Fruit fly (Drosophila melanogaster): ENCODE measurements around the gene CG17261.

Gene CG17261

dm6 chr2L:3041918-3042615 lies at the start of gene CG17261:
TSS of gene CG17261 (plus strand) at chr2L:3042551.
- TF ChIP-seq Jra (GFP tag; optimal IDR thresholded peaks at IDR 0.05): no peak
- TF ChIP-seq br (GFP tag; optimal IDR thresholded peaks at IDR 0.05): peak; percentile 51
- peak; percentile 43 for TF ChIP-seq OdsH (GFP tag; optimal IDR thresholded peaks at IDR 0.05)
- TF ChIP-seq rgr (GFP tag; optimal IDR thresholded peaks at IDR 0.05): peak; percentile 24
- peak; percentile 20 for TF ChIP-seq psq (GFP tag; optimal IDR thresholded peaks at IDR 0.05)
- TF ChIP-seq usp (GFP tag; optimal IDR thresholded peaks at IDR 0.05): no peak
- peak in 1 of 2 experiments; percentile 73 for TF ChIP-seq foxo (GFP tag; optimal IDR thresholded peaks at IDR 0.05)
- peak; percentile 81 for TF ChIP-seq h (GFP tag; optimal IDR thresholded peaks at IDR 0.05)
- TF ChIP-seq Rel (GFP tag; optimal IDR thresholded peaks at IDR 0.05): no peak
- peak; percentile 73 for TF ChIP-seq Rel (tag; optimal IDR thresholded peaks at IDR 0.05)
- no peak for TF ChIP-seq dl (GFP tag; optimal IDR thresholded peaks at IDR 0.05; ENCODE audit: insufficient read depth in 1 of 2, partially characterized antibody in 2 of 2)
- TF ChIP-seq fru (GFP tag; optimal IDR thresholded peaks at IDR 0.05): peak; percentile 49

dm6 chr2L:2992664-2993174 lies 49.6 kb upstream of the CG17261 start, which contains the start of the genes okr and CG3558:
TSS of gene okr (minus strand) at chr2L:2992759.
TSS of gene CG3558 (plus strand) at chr2L:2992870.
- TF ChIP-seq dl (GFP tag; optimal IDR thresholded peaks at IDR 0.05; ENCODE audit: insufficient read depth in 1 of 2, partially characterized antibody in 2 of 2) (no peak), foxo (GFP tag; optimal IDR thresholded peaks at IDR 0.05) (no peak), fru (GFP tag; optimal IDR thresholded peaks at IDR 0.05) (no peak), sv (GFP tag; optimal IDR thresholded peaks at IDR 0.05) (peak; percentile 2), Myc (optimal IDR thresholded peaks at IDR 0.05) (peak; percentile 16), dmrt93B (GFP tag; optimal IDR thresholded peaks at IDR 0.05) (no peak), Abd-B (GFP tag; optimal IDR thresholded peaks at IDR 0.05) (no peak), CG9705 (GFP tag; optimal IDR thresholded peaks at IDR 0.05) (peak; percentile 1), Rel (GFP tag; optimal IDR thresholded peaks at IDR 0.05) (no peak), Rel (tag; optimal IDR thresholded peaks at IDR 0.05) (peak; percentile 2), woc (GFP tag; optimal IDR thresholded peaks at IDR 0.05) (no peak)

DNA sequence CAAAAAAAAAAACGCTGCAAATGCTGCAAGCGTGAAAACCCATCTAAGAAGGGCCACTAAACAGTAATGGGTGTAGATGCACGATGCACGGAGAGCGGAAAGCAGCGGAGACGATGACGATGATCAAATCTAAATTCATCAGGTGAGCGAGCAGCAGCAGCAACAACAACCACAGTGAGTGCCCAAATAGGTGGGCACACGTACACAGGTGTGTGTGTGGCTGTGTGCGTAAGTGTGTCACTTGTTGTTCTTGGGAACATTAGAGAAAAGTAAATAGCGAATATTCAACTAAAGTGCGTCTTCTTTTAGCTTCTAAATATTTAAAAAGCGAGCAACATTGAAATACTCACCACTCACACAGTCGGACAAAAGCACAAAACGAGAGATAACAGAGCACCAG lies 49.1 kb upstream of the CG17261 start:
- TF ChIP-seq fru (GFP tag; optimal IDR thresholded peaks at IDR 0.05): no peak
- TF ChIP-seq brk (GFP tag; optimal IDR thresholded peaks at IDR 0.05): no peak
- TF ChIP-seq dl (GFP tag; optimal IDR thresholded peaks at IDR 0.05; ENCODE audit: insufficient read depth in 1 of 2, partially characterized antibody in 2 of 2): no peak
- no peak for TF ChIP-seq br (GFP tag; optimal IDR thresholded peaks at IDR 0.05)
- no peak for TF ChIP-seq Myc (optimal IDR thresholded peaks at IDR 0.05)
- no peak for TF ChIP-seq jim (GFP tag; optimal IDR thresholded peaks at IDR 0.05)
- TF ChIP-seq lola (GFP tag; optimal IDR thresholded peaks at IDR 0.05): no peak
- TF ChIP-seq CrebA (GFP tag; optimal IDR thresholded peaks at IDR 0.05; ENCODE audit: borderline replicate concordance): no peak
- TF ChIP-seq foxo (GFP tag; optimal IDR thresholded peaks at IDR 0.05): no peak
- no peak for TF ChIP-seq usp (GFP tag; optimal IDR thresholded peaks at IDR 0.05)
- no peak for TF ChIP-seq pan (optimal IDR thresholded peaks at IDR 0.05)
- no peak for TF ChIP-seq h (GFP tag; optimal IDR thresholded peaks at IDR 0.05)
- TF ChIP-seq Rel (GFP tag; optimal IDR thresholded peaks at IDR 0.05): no peak
- no peak for TF ChIP-seq Rel (tag; optimal IDR thresholded peaks at IDR 0.05)
- no peak for TF ChIP-seq Vsx2 (GFP tag; optimal IDR thresholded peaks at IDR 0.05; ENCODE audit: partially characterized antibody)
- TF ChIP-seq woc (GFP tag; optimal IDR thresholded peaks at IDR 0.05): no peak

DNA sequence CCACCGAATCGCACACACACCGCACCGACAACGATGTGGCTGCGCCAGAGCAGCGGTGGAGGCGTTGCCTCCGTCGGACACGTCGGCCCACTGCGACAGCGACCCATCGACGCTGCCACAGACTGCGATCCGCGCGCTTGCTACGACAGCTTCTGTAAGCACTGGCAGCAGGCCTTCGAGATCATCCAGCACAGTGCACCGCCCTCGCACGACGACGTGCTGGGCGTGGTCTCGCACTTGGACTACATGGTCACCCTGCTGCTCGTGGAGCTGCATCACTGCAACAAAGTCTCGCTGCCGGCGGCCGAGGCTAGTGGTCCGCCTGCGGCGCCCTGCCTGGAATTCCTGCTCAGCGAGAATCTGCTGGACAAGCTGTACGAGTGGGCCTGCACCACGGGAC lies 48.6 kb upstream of the CG17261 start:
- no peak for TF ChIP-seq ey (GFP tag; optimal IDR thresholded peaks at IDR 0.05)
- no peak for TF ChIP-seq h (GFP tag; optimal IDR thresholded peaks at IDR 0.05)
- no peak for TF ChIP-seq dmrt93B (GFP tag; optimal IDR thresholded peaks at IDR 0.05)
- TF ChIP-seq OdsH (GFP tag; optimal IDR thresholded peaks at IDR 0.05): no peak
- no peak for TF ChIP-seq tai (GFP tag; optimal IDR thresholded peaks at IDR 0.05)
- no peak for TF ChIP-seq HLH106 (tag; optimal IDR thresholded peaks at IDR 0.05)
- no peak for TF ChIP-seq Abd-B (GFP tag; optimal IDR thresholded peaks at IDR 0.05)
- no peak for TF ChIP-seq Sp1 (GFP tag; optimal IDR thresholded peaks at IDR 0.05)
- no peak for TF ChIP-seq Dif (GFP tag; optimal IDR thresholded peaks at IDR 0.05; ENCODE audit: partially characterized antibody)
- no peak for TF ChIP-seq Hr83 (GFP tag; optimal IDR thresholded peaks at IDR 0.05; ENCODE audit: poor library complexity, severe bottlenecking)
- TF ChIP-seq usp (GFP tag; optimal IDR thresholded peaks at IDR 0.05): no peak
- no peak for TF ChIP-seq Vsx2 (GFP tag; optimal IDR thresholded peaks at IDR 0.05; ENCODE audit: partially characterized antibody)
- no peak for TF ChIP-seq fru (GFP tag; optimal IDR thresholded peaks at IDR 0.05)
- TF ChIP-seq GATAd (GFP tag; optimal IDR thresholded peaks at IDR 0.05): no peak
- no peak for TF ChIP-seq Hnf4 (GFP tag; optimal IDR thresholded peaks at IDR 0.05)
- TF ChIP-seq jim (GFP tag; optimal IDR thresholded peaks at IDR 0.05): no peak
- no peak for TF ChIP-seq brk (GFP tag; optimal IDR thresholded peaks at IDR 0.05)
- no peak for TF ChIP-seq sv (GFP tag; optimal IDR thresholded peaks at IDR 0.05)
- no peak for TF ChIP-seq Mio (GFP tag; optimal IDR thresholded peaks at IDR 0.05)
- TF ChIP-seq br (GFP tag; optimal IDR thresholded peaks at IDR 0.05): no peak
